Worm (Caenorhabditis elegans) whole organism, early embryonic: Measurements from ENCODE around the gene nhr-264.
"Not testable (repeated sequence)": the region's sequence is repeated elsewhere in the genome, so short reads cannot be mapped to it uniquely, and the experiment has no call there.

Experiments used
- B0310.2 ChIP-seq: sonication (generic microtip); optimal IDR thresholded peaks from 2 replicates; lab custom pipeline; 2016; ENCODE audit warnings: mild to moderate bottlenecking, missing genetic modification characterization, missing compliant biosample characterization
- F13C5.2 ChIP-seq: sonication (generic microtip); optimal IDR thresholded peaks from 2 replicates; lab custom pipeline; 2017; ENCODE audit warnings: mild to moderate bottlenecking, missing genetic modification characterization, inconsistent platforms, missing compliant biosample characterization
- aly-1 ChIP-seq: sonication (generic microtip); optimal IDR thresholded peaks from 2 replicates; lab custom pipeline; 2016; ENCODE audit warnings: missing genetic modification characterization, missing compliant biosample characterization
- ama-1 ChIP-seq: fragments of 150-350 bp; optimal IDR thresholded peaks from 2 replicates; lab custom pipeline; 2014
- ceh-13 ChIP-seq: fragments of 200-800 bp; sonication (Bioruptor generic); optimal IDR thresholded peaks from 2 replicates; lab custom pipeline; 2018; ENCODE audit warnings: mild to moderate bottlenecking, missing genetic modification characterization, missing compliant biosample characterization
- ceh-36 ChIP-seq: sonication (generic microtip); optimal IDR thresholded peaks from 2 replicates; lab custom pipeline; 2016; ENCODE audit warnings: missing genetic modification characterization, inconsistent platforms, missing compliant biosample characterization
- ets-7 ChIP-seq: sonication (generic microtip); optimal IDR thresholded peaks from 2 replicates; lab custom pipeline; 2016; ENCODE audit warnings: missing genotype, missing genetic modification characterization, missing compliant biosample characterization
- flt-1 ChIP-seq: fragments of 200-800 bp; sonication (Bioruptor generic); IDR thresholded peaks from 2 replicates; pipeline ENCODE4 v1.3.6; 2022; ENCODE audit warnings: missing genetic modification characterization, missing compliant biosample characterization
- hmbx-1 ChIP-seq: sonication (generic microtip); optimal IDR thresholded peaks from 2 replicates; lab custom pipeline; 2016; ENCODE audit warnings: mild to moderate bottlenecking, missing genetic modification characterization, missing compliant biosample characterization
- hmg-4 ChIP-seq: fragments of 200-800 bp; sonication (Bioruptor generic); optimal IDR thresholded peaks from 2 replicates; lab custom pipeline; 2018; ENCODE audit warnings: mild to moderate bottlenecking, missing genetic modification characterization, missing compliant biosample characterization
- hnd-1 ChIP-seq: sonication (generic microtip); optimal IDR thresholded peaks from 2 replicates; lab custom pipeline; 2016; ENCODE audit warnings: missing genetic modification characterization, missing compliant biosample characterization
- pes-1 ChIP-seq: fragments of 200-800 bp; sonication (Bioruptor generic); IDR thresholded peaks from 2 replicates; pipeline ENCODE4 v1.3.6; 2022; ENCODE audit warnings: missing genetic modification reagents, missing genetic modification characterization, missing compliant biosample characterization
- scrt-1 ChIP-seq: fragments of 200-800 bp; sonication (Bioruptor generic); IDR thresholded peaks from 2 replicates; pipeline ENCODE4 v1.3.6; 2022; ENCODE audit warnings: missing genetic modification characterization, missing compliant biosample characterization
- sea-1 ChIP-seq: fragments of 200-800 bp; sonication (Bioruptor generic); conservative IDR thresholded peaks from 2 replicates; pipeline ENCODE4 v1.3.6; 2022; ENCODE audit warnings: missing genetic modification characterization, missing compliant biosample characterization
- tbx-11 ChIP-seq: fragments of 200-800 bp; sonication (Bioruptor generic); IDR thresholded peaks from 2 replicates; pipeline ENCODE4 v1.3.6; 2022; ENCODE audit warnings: missing genetic modification characterization, missing compliant biosample characterization
- tbx-37 ChIP-seq: fragments of 200-800 bp; sonication (Bioruptor generic); conservative IDR thresholded peaks from 2 replicates; pipeline ENCODE4 v1.3.6; 2022; ENCODE audit warnings: missing genetic modification reagents, missing genetic modification characterization, missing compliant biosample characterization
- tra-4 ChIP-seq: sonication (generic microtip); optimal IDR thresholded peaks from 2 replicates; lab custom pipeline; 2017; ENCODE audit warnings: missing genetic modification characterization, missing compliant biosample characterization

Gene nhr-264

DNA sequence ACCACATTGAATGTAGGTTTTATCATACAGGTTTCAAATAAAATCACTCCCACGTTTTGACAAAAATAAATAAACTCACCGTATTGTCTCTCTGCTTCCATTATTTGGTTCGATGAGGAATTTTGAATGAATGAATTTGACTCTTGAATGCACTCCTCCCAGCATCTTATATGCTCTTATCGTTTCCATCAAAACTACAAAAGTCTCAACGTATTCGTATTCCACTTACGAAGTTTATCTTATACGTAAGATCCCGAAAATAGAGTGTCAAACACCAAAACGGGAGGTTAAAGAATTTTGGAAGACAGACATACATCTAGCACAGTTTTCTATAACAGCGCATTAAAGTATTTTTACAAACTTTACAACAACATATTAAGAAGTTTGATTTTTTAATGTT lies at the start of gene nhr-264:
TSS of gene nhr-264 (minus strand) at position 101 of the 400 bp plus-strand sequence.
- TF ChIP-seq B0310.2; aly-1; pes-1 (GFP tag; lab: Robert Waterston, UW): not testable (repeated sequence)

DNA sequence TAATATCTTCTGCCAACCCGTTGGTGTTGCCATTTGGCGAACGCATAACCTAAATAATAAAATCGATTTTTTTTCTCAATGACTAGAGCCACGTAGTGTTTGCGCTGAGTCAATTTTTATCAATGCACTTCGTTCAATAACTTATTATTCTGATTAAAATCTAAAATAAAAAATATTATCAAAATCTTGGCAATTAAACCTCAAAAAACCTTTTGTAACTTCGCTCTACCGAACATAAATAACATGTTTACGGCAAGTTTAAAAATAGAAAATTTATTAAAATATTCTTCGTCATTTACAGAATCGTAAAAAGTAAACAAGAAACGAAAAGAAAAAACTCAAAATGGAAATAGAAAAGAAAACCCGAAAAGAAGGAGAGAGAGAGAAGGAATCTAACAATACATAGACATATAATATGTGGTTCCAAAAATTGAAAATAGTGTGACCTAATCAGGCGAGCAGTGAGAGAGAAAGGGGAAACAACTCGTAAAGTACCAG lies 49.4 kb upstream of the nhr-264 start, which contains the start of gene pigc-1:
TSS of gene pigc-1 (minus strand) at position 51 of the 498 bp plus-strand sequence.
- no peak for TF ChIP-seq hnd-1 (tag; lab: Kevin White, UChicago)
- TF ChIP-seq flt-1 (GFP tag; lab: Robert Waterston, UW): no peak

DNA sequence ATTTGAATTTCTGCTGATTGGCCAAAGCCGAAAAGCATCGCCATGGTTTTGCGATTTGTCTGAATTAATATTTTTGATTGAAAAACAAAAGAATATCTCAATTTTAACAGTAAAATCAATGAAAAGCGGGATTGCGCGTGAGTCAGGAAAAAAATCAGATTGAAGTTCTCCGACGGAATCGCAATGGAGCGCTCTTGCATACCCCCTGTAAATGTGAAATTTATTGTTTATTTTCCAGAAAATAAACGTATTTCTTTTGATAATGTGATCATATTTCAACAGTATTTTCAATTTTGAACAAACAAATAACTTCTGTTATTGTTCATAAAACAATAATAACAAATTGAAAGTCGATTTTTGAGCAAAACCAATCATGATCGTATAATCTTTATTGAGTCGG lies 47.9 kb upstream of the nhr-264 start, which contains the start of gene vps-26:
TSS of gene vps-26 (minus strand) at position 200 of the 400 bp plus-strand sequence.
- TF ChIP-seq hnd-1 (tag; lab: Kevin White, UChicago) (no peak), hmg-4 (GFP tag; lab: Kevin White, UChicago) (no peak), B0310.2 (no peak)

DNA sequence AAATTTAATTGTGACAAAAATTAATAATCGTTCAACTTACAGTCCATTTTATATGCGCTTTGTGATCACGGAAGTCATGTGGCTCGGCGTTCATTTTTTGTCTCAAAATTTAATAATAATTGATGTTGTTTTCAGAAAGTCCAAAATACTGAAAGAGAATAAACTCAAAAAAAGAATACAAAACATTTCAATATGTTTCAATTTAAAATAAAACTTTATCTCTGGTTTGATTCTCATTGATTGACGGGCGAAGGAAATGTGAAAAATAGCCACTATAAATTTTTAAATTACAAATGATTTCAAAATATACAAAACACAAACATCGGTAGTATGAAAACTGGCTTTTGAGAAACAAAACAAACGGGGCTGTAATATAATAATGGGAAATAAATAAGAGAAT lies 45.5 kb upstream of the nhr-264 start, which contains the start of gene T20D3.6:
TSS of gene T20D3.6 (minus strand) at position 101 of the 400 bp plus-strand sequence.
- no peak for TF ChIP-seq scrt-1 (GFP tag; lab: Robert Waterston, UW)
- TF ChIP-seq hnd-1 (tag; lab: Kevin White, UChicago): no peak
- no peak for TF ChIP-seq sea-1 (GFP tag; lab: Robert Waterston, UW)
- TF ChIP-seq tbx-11: no peak
- no peak for TF ChIP-seq ama-1 (lab: Kevin White, UChicago)
- no peak for TF ChIP-seq flt-1 (GFP tag; lab: Robert Waterston, UW)
- TF ChIP-seq aly-1: no peak
- no peak for TF ChIP-seq pes-1 (GFP tag; lab: Robert Waterston, UW)
- no peak for TF ChIP-seq F13C5.2 (tag; lab: Kevin White, UChicago)
- TF ChIP-seq ceh-13 (GFP tag; lab: Kevin White, UChicago): no peak
- TF ChIP-seq hmbx-1 (tag; lab: Kevin White, UChicago): no peak
- no peak for TF ChIP-seq hmg-4 (GFP tag; lab: Kevin White, UChicago)
- TF ChIP-seq tbx-37 (GFP tag; lab: Robert Waterston, UW): no peak
- TF ChIP-seq tra-4: no peak

DNA sequence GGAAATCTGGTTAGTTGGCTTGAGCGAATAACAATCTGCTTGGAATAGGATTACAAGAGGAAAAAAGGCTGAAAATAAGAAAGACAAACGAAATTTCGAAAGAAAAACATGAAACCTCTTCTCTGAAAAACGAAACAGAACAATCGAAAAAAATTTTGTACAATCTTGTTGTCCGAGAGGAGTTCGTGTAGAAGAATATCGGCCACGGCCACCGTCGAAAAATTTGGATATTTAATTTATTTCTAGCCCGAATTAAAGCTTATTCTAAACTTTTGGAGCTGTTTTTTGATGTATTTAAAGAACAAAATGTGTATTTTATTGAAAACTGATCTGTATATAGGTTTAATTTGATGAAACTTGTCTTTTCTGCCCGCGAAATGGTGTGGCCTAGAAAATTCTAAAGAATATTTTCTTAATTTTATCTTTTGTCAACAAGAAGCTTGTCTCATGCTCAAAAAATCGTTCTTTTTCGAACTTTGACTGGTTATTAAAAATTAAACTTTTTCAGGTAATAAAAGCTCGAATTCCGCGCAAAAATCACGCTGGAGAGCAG lies 42.9 kb upstream of the nhr-264 start, which contains the start of gene T20D3.5:
TSS of gene T20D3.5 (plus strand) at position 503 of the 553 bp plus-strand sequence.
- no peak for TF ChIP-seq tbx-37 (GFP tag; lab: Robert Waterston, UW)
- no peak for TF ChIP-seq F13C5.2 (tag; lab: Kevin White, UChicago)
- TF ChIP-seq hmbx-1 (tag; lab: Kevin White, UChicago): no peak
- TF ChIP-seq B0310.2: no peak
- TF ChIP-seq scrt-1 (GFP tag; lab: Robert Waterston, UW): no peak
- no peak for TF ChIP-seq aly-1
- TF ChIP-seq pes-1 (GFP tag; lab: Robert Waterston, UW): no peak

DNA sequence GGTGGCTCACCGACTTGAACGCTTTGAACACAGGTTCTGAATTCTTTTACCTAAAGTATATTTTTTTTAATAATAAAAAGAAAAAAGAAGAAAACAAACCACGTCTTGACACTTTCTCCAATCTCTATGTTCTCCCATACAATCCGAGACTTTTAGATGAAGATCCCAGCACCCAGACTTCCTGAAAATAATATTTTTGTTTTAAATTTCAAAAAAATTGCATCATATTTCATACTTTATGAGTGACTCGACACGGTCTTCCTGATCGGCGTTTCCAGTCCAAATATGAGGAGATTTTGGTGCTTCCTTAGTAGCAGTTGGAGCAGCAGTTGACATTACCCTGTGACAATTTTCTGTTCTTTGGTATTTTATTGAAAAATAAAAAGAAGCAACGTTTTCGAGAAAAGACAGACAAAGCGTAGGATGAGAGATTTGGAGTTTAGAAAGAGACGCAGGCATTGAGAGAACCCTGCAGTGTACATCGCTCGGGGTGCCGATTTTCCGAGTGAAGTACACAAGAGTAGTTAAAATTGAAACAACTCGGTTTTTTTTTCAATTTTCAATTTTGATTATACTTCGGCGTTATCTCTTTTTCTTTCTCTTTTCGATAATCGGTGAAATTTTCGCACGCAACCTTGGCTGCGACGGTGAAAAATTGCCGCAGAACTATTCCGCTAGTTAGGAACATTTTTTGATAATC lies 42.0 kb upstream of the nhr-264 start, which contains the start of the genes coa-4 and T20D3.14:
TSS of gene coa-4 (minus strand) at position 51 of the 700 bp plus-strand sequence.
TSS of gene T20D3.14 (minus strand) at position 358 of the 700 bp plus-strand sequence.
- TF ChIP-seq ets-7 (tag; lab: Kevin White, UChicago): no peak
- TF ChIP-seq tbx-11: no peak
- TF ChIP-seq hmbx-1 (tag; lab: Kevin White, UChicago): no peak
- TF ChIP-seq hmg-4 (GFP tag; lab: Kevin White, UChicago): no peak
- TF ChIP-seq scrt-1 (GFP tag; lab: Robert Waterston, UW): no peak
- no peak for TF ChIP-seq ama-1 (lab: Kevin White, UChicago)
- TF ChIP-seq flt-1 (GFP tag; lab: Robert Waterston, UW): no peak
- no peak for TF ChIP-seq tbx-37 (GFP tag; lab: Robert Waterston, UW)
- no peak for TF ChIP-seq aly-1
- TF ChIP-seq sea-1 (GFP tag; lab: Robert Waterston, UW): no peak
- no peak for TF ChIP-seq B0310.2
- no peak for TF ChIP-seq F13C5.2 (tag; lab: Kevin White, UChicago)
- no peak for TF ChIP-seq pes-1 (GFP tag; lab: Robert Waterston, UW)
- TF ChIP-seq hnd-1 (tag; lab: Kevin White, UChicago): no peak
- TF ChIP-seq ceh-13 (GFP tag; lab: Kevin White, UChicago): no peak
- TF ChIP-seq tra-4: no peak
- TF ChIP-seq ceh-36 (tag; lab: Kevin White, UChicago): no peak

DNA sequence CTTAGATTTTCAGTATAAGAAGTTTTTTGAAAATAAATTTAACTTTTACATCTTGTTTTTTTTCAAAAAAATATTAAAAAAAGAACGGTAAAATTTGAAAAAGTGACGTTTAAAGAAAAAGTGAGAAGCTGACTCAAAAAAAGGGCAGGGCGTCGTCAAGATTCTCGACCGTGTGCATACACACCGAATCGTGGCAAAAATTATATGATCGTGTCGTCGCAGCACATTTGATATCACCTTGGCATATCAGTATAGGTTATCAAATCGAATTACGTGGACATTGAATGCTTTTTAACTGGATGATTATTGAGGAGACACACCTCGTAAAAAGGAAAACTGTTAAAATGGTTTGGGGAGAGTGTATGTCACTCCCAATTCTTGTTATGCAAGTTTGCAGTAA lies 39.3 kb upstream of the nhr-264 start:
- no peak for TF ChIP-seq ceh-13 (GFP tag; lab: Kevin White, UChicago)
- no peak for TF ChIP-seq tbx-37 (GFP tag; lab: Robert Waterston, UW)
- no peak for TF ChIP-seq hmbx-1 (tag; lab: Kevin White, UChicago)
- TF ChIP-seq hmg-4 (GFP tag; lab: Kevin White, UChicago): no peak

DNA sequence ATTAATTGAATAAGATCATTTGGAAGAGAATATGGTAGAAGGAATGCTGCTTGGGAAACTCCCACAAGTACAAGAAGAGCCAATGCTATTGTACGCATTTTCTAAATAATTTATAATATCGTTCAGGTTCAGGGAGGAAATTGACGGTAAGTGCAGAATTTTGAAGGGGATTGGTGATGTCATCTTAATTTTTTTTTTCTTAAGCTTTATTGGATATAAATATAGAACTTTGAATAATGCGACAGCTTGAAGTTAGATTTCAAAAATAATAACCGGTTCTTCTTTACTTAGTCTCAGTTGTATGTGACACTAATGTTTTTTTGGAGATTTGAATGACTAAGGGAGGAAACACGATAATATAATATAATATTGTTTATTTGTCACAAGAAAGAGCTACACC lies 37.0 kb upstream of the nhr-264 start, which contains the start of gene nspg-7.1:
TSS of gene nspg-7.1 (minus strand) at position 101 of the 400 bp plus-strand sequence.
- TF ChIP-seq tbx-11: no peak
- TF ChIP-seq tbx-37 (GFP tag; lab: Robert Waterston, UW): no peak
- no peak for TF ChIP-seq hmbx-1 (tag; lab: Kevin White, UChicago)
- TF ChIP-seq B0310.2: no peak
- no peak for TF ChIP-seq hnd-1 (tag; lab: Kevin White, UChicago)
- no peak for TF ChIP-seq tra-4
- no peak for TF ChIP-seq sea-1 (GFP tag; lab: Robert Waterston, UW)
